Fruit fly (Drosophila melanogaster) whole organism, embryonic: ENCODE results near the gene Sf3b3.

Experiments
- CG10565 ChIP-seq: fragments of 200-800 bp; sonication (Bioruptor generic); optimal IDR thresholded peaks from 3 replicates; lab custom pipeline; 2016; ENCODE audit warnings: missing biosample characterization, mild to moderate bottlenecking, missing genetic modification characterization
- CG11504 ChIP-seq: fragments of 200-800 bp; sonication (Bioruptor generic); optimal IDR thresholded peaks from 3 replicates; lab custom pipeline; 2019; ENCODE audit warnings: missing biosample characterization, mild to moderate bottlenecking, missing genetic modification characterization, moderate library complexity
- CG12942 ChIP-seq: fragments of 200-800 bp; sonication (Bioruptor generic); optimal IDR thresholded peaks from 3 replicates; lab custom pipeline; 2016; ENCODE audit warnings: missing biosample characterization, missing genetic modification characterization
- CG13123 ChIP-seq: fragments of 200-800 bp; sonication (Bioruptor generic); optimal IDR thresholded peaks from 2 replicates; lab custom pipeline; 2016; ENCODE audit warnings: missing biosample characterization, missing genetic modification characterization
- CG15514 ChIP-seq: fragments of 200-800 bp; sonication (Bioruptor generic); optimal IDR thresholded peaks from 3 replicates; lab custom pipeline; 2017; ENCODE audit warnings: missing biosample characterization, missing genetic modification characterization, mild to moderate bottlenecking, moderate library complexity, missing genetic modification reagents
- CG17385 ChIP-seq: fragments of 200-800 bp; sonication (Bioruptor generic); optimal IDR thresholded peaks from 3 replicates; lab custom pipeline; 2018; ENCODE audit warnings: missing biosample characterization, mild to moderate bottlenecking, missing genetic modification characterization
- CG18599 ChIP-seq: fragments of 200-800 bp; sonication (Bioruptor generic); optimal IDR thresholded peaks from 3 replicates; lab custom pipeline; 2017; ENCODE audit warnings: missing biosample characterization, missing genetic modification characterization, mild to moderate bottlenecking, moderate library complexity, missing genetic modification reagents
- CG2202 ChIP-seq: fragments of 200-800 bp; sonication (Bioruptor generic); optimal IDR thresholded peaks from 2 replicates; lab custom pipeline; 2018; ENCODE audit warnings: missing biosample characterization, mild to moderate bottlenecking, missing genetic modification characterization
- CG2875 ChIP-seq: fragments of 200-800 bp; sonication (Bioruptor generic); optimal IDR thresholded peaks from 2 replicates; lab custom pipeline; 2017; ENCODE audit warnings: missing biosample characterization, mild to moderate bottlenecking, missing genetic modification characterization, missing genetic modification reagents
- CG32532 ChIP-seq: fragments of 200-800 bp; sonication (Bioruptor generic); IDR thresholded peaks from 2 replicates; pipeline ENCODE4 v1.3.6; 2022; ENCODE audit warnings: missing biosample characterization, missing genetic modification characterization
- CG3726 ChIP-seq: fragments of 200-800 bp; sonication (Bioruptor generic); IDR thresholded peaks from 3 replicates; pipeline ENCODE4, ENCODE4 v1.3.6; 2022; ENCODE audit warnings: missing biosample characterization, missing genetic modification characterization
- CG4328 ChIP-seq: fragments of 200-800 bp; sonication (Bioruptor generic); optimal IDR thresholded peaks from 3 replicates; lab custom pipeline; 2017; ENCODE audit warnings: missing biosample characterization, missing genetic modification reagents, missing genetic modification characterization
- CG4617 ChIP-seq: fragments of 200-800 bp; sonication (Bioruptor generic); optimal IDR thresholded peaks from 3 replicates; lab custom pipeline; 2016; ENCODE audit warnings: missing biosample characterization, missing genetic modification characterization, borderline replicate concordance
- CG6689 ChIP-seq: fragments of 200-800 bp; sonication (Bioruptor generic); IDR thresholded peaks from 2 replicates; pipeline ENCODE4 v1.3.6; 2022; ENCODE audit warnings: missing biosample characterization, missing genetic modification characterization
- CG6765 ChIP-seq: fragments of 200-800 bp; sonication (Bioruptor generic); optimal IDR thresholded peaks from 3 replicates; lab custom pipeline; 2017; ENCODE audit warnings: missing biosample characterization, mild to moderate bottlenecking, missing genetic modification characterization
- CG7987 ChIP-seq: fragments of 200-800 bp; sonication (Bioruptor generic); optimal IDR thresholded peaks from 2 replicates; lab custom pipeline; 2018; ENCODE audit warnings: missing biosample characterization, mild to moderate bottlenecking, missing genetic modification characterization, moderate library complexity
- CG8924 ChIP-seq: fragments of 200-800 bp; optimal IDR thresholded peaks from 3 replicates; lab custom pipeline; 2019; ENCODE audit warnings: missing biosample characterization, mild to moderate bottlenecking, missing genetic modification characterization, moderate library complexity
- CG9437 ChIP-seq: fragments of 200-800 bp; sonication (Bioruptor generic); optimal IDR thresholded peaks from 2 replicates; lab custom pipeline; 2018; ENCODE audit warnings: missing biosample characterization, mild to moderate bottlenecking, missing genetic modification characterization
- CG9727 ChIP-seq: fragments of 200-800 bp; sonication (Bioruptor generic); optimal IDR thresholded peaks from 3 replicates; lab custom pipeline; 2017; ENCODE audit warnings: missing biosample characterization, mild to moderate bottlenecking, missing genetic modification characterization
- CG9932 ChIP-seq: fragments of 200-800 bp; sonication (Bioruptor generic); IDR thresholded peaks from 2 replicates; pipeline ENCODE4 v1.3.6; 2022; ENCODE audit warnings: missing biosample characterization, missing genetic modification characterization
- D19A ChIP-seq: fragments of 200-800 bp; optimal IDR thresholded peaks from 3 replicates; lab custom pipeline; 2019; ENCODE audit warnings: missing biosample characterization, mild to moderate bottlenecking, missing genetic modification characterization, moderate library complexity
- Dbx ChIP-seq: fragments of 200-800 bp; sonication (Bioruptor generic); IDR thresholded peaks from 3 replicates; pipeline ENCODE4 v1.3.6; 2022; ENCODE audit warnings: missing biosample characterization, missing genetic modification characterization
- Elba2 ChIP-seq: fragments of 200-800 bp; sonication (Bioruptor generic); optimal IDR thresholded peaks from 3 replicates; lab custom pipeline; 2016; ENCODE audit warnings: missing biosample characterization, missing genetic modification characterization
- Fer3 ChIP-seq: fragments of 200-800 bp; sonication (Bioruptor generic); optimal IDR thresholded peaks from 2 replicates; lab custom pipeline; 2018; ENCODE audit warnings: missing biosample characterization, mild to moderate bottlenecking, missing genetic modification characterization, moderate library complexity
- Kr ChIP-seq: fragments of 200-800 bp; sonication (Bioruptor generic); optimal IDR thresholded peaks from 2 replicates; lab custom pipeline; 2017; ENCODE audit warnings: missing biosample characterization, mild to moderate bottlenecking, missing genetic modification characterization
- MESR4 ChIP-seq: fragments of 200-800 bp; sonication (Bioruptor generic); optimal IDR thresholded peaks from 2 replicates; lab custom pipeline; 2018; ENCODE audit warnings: missing biosample characterization, mild to moderate bottlenecking, missing genetic modification characterization, moderate library complexity
- NK7.1 ChIP-seq: fragments of 200-800 bp; sonication (Bioruptor generic); optimal IDR thresholded peaks from 3 replicates; lab custom pipeline; 2016; ENCODE audit warnings: missing biosample characterization, missing genetic modification characterization
- NfI ChIP-seq: fragments of 200-800 bp; sonication (Bioruptor generic); optimal IDR thresholded peaks from 3 replicates; lab custom pipeline; 2018; ENCODE audit warnings: missing biosample characterization, mild to moderate bottlenecking, missing genetic modification characterization, moderate library complexity
- Trl ChIP-seq, 3 experiments: fragments of >200 bp in 2 of 3; fragments of 200-800 bp in 1 of 3; sonication (Bioruptor generic) in 1 of 3; optimal IDR thresholded peaks; 2 replicates in 1 of 3; 3 replicates in 2 of 3; lab custom pipeline; 2016 to 2017; ENCODE audit warnings: missing biosample characterization in 1 of 3, missing genetic modification characterization in 1 of 3
- Usf ChIP-seq: fragments of 200-800 bp; sonication (Bioruptor generic); optimal IDR thresholded peaks from 2 replicates; lab custom pipeline; 2017; ENCODE audit warnings: missing genotype, missing biosample characterization, missing genetic modification characterization
- bowl ChIP-seq: fragments of 200-800 bp; sonication (Bioruptor generic); IDR thresholded peaks from 2 replicates; pipeline ENCODE4 v1.3.6; 2022; ENCODE audit warnings: missing biosample characterization, missing genetic modification characterization
- bsh ChIP-seq, 2 experiments: fragments of 200-800 bp; sonication (Bioruptor generic); optimal IDR thresholded peaks; 2 replicates each; lab custom pipeline; 2017 to 2018; ENCODE audit warnings: mild to moderate bottlenecking in 2 of 2, missing biosample characterization in 2 of 2, missing genetic modification characterization in 2 of 2, moderate library complexity in 1 of 2
- chif ChIP-seq, 2 experiments: fragments of 200-800 bp; sonication (Bioruptor generic); optimal IDR thresholded peaks; 3 replicates each; lab custom pipeline; 2016; ENCODE audit warnings: missing biosample characterization in 2 of 2, missing genetic modification characterization in 2 of 2
- dimm ChIP-seq: fragments of 200-800 bp; sonication (Bioruptor generic); IDR thresholded peaks from 2 replicates; pipeline ENCODE4 v1.3.6; 2022; ENCODE audit warnings: missing biosample characterization, missing genetic modification characterization
- disco-r ChIP-seq: fragments of 200-800 bp; sonication (Bioruptor generic); optimal IDR thresholded peaks from 2 replicates; lab custom pipeline; 2016; ENCODE audit warnings: missing biosample characterization, missing genetic modification characterization
- ems ChIP-seq: fragments of 200-800 bp; sonication (Bioruptor generic); optimal IDR thresholded peaks from 3 replicates; lab custom pipeline; 2016; ENCODE audit warnings: missing biosample characterization, missing genetic modification characterization
- ewg ChIP-seq: fragments of 200-800 bp; sonication (Bioruptor generic); optimal IDR thresholded peaks from 3 replicates; lab custom pipeline; 2017; ENCODE audit warnings: mild to moderate bottlenecking, missing biosample characterization, missing genetic modification reagents, missing genetic modification characterization
- eyg ChIP-seq: fragments of 200-800 bp; sonication (Bioruptor generic); optimal IDR thresholded peaks from 3 replicates; lab custom pipeline; 2016; ENCODE audit warnings: missing biosample characterization, missing genetic modification characterization
- gt ChIP-seq: fragments of 200-800 bp; sonication (Bioruptor generic); IDR thresholded peaks from 2 replicates; pipeline ENCODE4 v1.3.6; 2022; ENCODE audit warnings: missing biosample characterization, missing genetic modification characterization
- ind ChIP-seq: fragments of 200-800 bp; sonication (Bioruptor generic); optimal IDR thresholded peaks from 3 replicates; lab custom pipeline; 2016; ENCODE audit warnings: missing biosample characterization, missing genetic modification characterization
- jumu ChIP-seq: fragments of 200-800 bp; sonication (Bioruptor generic); optimal IDR thresholded peaks from 3 replicates; lab custom pipeline; 2016; ENCODE audit warnings: missing biosample characterization, missing genetic modification characterization
- kni ChIP-seq: fragments of 200-800 bp; sonication (Bioruptor generic); optimal IDR thresholded peaks from 3 replicates; lab custom pipeline; 2017; ENCODE audit warnings: mild to moderate bottlenecking, missing biosample characterization, missing genetic modification reagents, missing genetic modification characterization
- oc ChIP-seq: fragments of 200-800 bp; sonication (Bioruptor generic); optimal IDR thresholded peaks from 2 replicates; lab custom pipeline; 2018; ENCODE audit warnings: missing biosample characterization, mild to moderate bottlenecking, missing genetic modification characterization, moderate library complexity
- odd ChIP-seq: fragments of 200-800 bp; sonication (Bioruptor generic); optimal IDR thresholded peaks from 2 replicates; lab custom pipeline; 2017; ENCODE audit warnings: missing biosample characterization, mild to moderate bottlenecking, missing genetic modification characterization
- repo ChIP-seq: fragments of 200-800 bp; sonication (Bioruptor generic); optimal IDR thresholded peaks from 2 replicates; lab custom pipeline; 2016; ENCODE audit warnings: missing biosample characterization, missing genetic modification characterization
- sens-2 ChIP-seq: fragments of 200-800 bp; sonication (Bioruptor generic); IDR thresholded peaks from 2 replicates; pipeline ENCODE4 v1.3.6; 2022; ENCODE audit warnings: missing biosample characterization, missing genetic modification characterization
- sob ChIP-seq: fragments of 200-800 bp; sonication (Bioruptor generic); IDR thresholded peaks from 2 replicates; pipeline ENCODE4 v1.3.6; 2022; ENCODE audit warnings: missing biosample characterization, missing genetic modification characterization
- tio ChIP-seq: fragments of 200-800 bp; sonication (Bioruptor generic); optimal IDR thresholded peaks from 2 replicates; lab custom pipeline; 2017; ENCODE audit warnings: missing biosample characterization, missing genetic modification characterization, inconsistent platforms
- wek ChIP-seq: fragments of 200-800 bp; sonication (Bioruptor generic); optimal IDR thresholded peaks from 3 replicates; lab custom pipeline; 2018; ENCODE audit warnings: missing biosample characterization, mild to moderate bottlenecking, missing genetic modification characterization, moderate library complexity

Sf3b3 gene

dm6 chr3L:799837-800513, 33.2 kb downstream of the Sf3b3 start (continued):
- TF ChIP-seq disco-r (GFP tag; lab: Kevin White, UChicago) (no peak), CG9932 (GFP tag; lab: Robert Waterston, UW) (no peak), sens-2 (GFP tag; lab: Robert Waterston, UW) (peak; percentile 44; the same call in 1 of the 2 replicates), sob (GFP tag; lab: Robert Waterston, UW) (peak; percentile 44; the same call in 1 of the 2 replicates), CG18599 (GFP tag; lab: Kevin White, UChicago) (no peak), kni (GFP tag; lab: Kevin White, UChicago) (peak; percentile 75), odd (no peak), dimm (GFP tag; lab: Robert Waterston, UW) (no peak), jumu (no peak), tio (GFP tag; lab: Kevin White, UChicago) (no peak), CG9437 (GFP tag; lab: Kevin White, UChicago) (no peak), gt (GFP tag; lab: Robert Waterston, UW) (no peak; the same call in 1 of the 2 replicates), wek (GFP tag; lab: Kevin White, UChicago) (no peak), Elba2 (GFP tag; lab: Kevin White, UChicago) (no peak), bowl (GFP tag; lab: Robert Waterston, UW) (no peak), CG13123 (GFP tag; lab: Kevin White, UChicago) (no peak), ems (GFP tag; lab: Kevin White, UChicago) (no peak), CG4328 (GFP tag; lab: Kevin White, UChicago) (no peak), CG2202 (tag; lab: Kevin White, UChicago) (no peak), CG6689 (GFP tag; lab: Robert Waterston, UW) (peak; percentile 46), Dbx (GFP tag; lab: Robert Waterston, UW) (no peak), Kr (GFP tag; lab: Kevin White, UChicago) (no peak), ind (peak; percentile 17), CG8924 (peak; percentile 18), D19A (peak; percentile 23), CG9727 (GFP tag; lab: Kevin White, UChicago) (peak; percentile 15), CG3726 (GFP tag; lab: Robert Waterston, UW) (0 out of 3 replicates have a peak, but pooled peaks have one; percentile 44), CG2875 (peak; percentile 22), CG7987 (GFP tag; lab: Kevin White, UChicago) (no peak), Trl (optimal IDR thresholded peaks at IDR 0.05; lab: Kevin White, UChicago) (no peak), Trl (GFP tag; optimal IDR thresholded peaks at IDR 0.05; lab: Kevin White, UChicago) (no peak), oc (tag; lab: Kevin White, UChicago) (peak; percentile 15), Fer3 (no peak), CG4617 (no peak), bsh (GFP tag; optimal IDR thresholded peaks at IDR 0.05; lab: Kevin White, UChicago) (peak; percentile 15 to 73), MESR4 (GFP tag; lab: Kevin White, UChicago) (no peak), NK7.1 (no peak), CG12942 (GFP tag; lab: Kevin White, UChicago) (no peak), CG6765 (GFP tag; lab: Kevin White, UChicago) (no peak), ewg (GFP tag; lab: Kevin White, UChicago) (peak; percentile 18), eyg (GFP tag; lab: Kevin White, UChicago) (no peak), CG10565 (GFP tag; lab: Kevin White, UChicago) (no peak), chif (GFP tag; optimal IDR thresholded peaks at IDR 0.05; lab: Kevin White, UChicago) (peak; percentile 9 to 30), CG15514 (GFP tag; lab: Kevin White, UChicago) (no peak), repo (GFP tag; lab: Kevin White, UChicago) (no peak), Usf (GFP tag; lab: Kevin White, UChicago) (no peak), CG11504 (tag; lab: Kevin White, UChicago) (peak; percentile 49), NfI (no peak), CG32532 (GFP tag; lab: Robert Waterston, UW) (no peak), CG17385 (GFP tag; lab: Kevin White, UChicago) (peak; percentile 19)
